Fruit fly (Drosophila melanogaster): ENCODE measurements around the gene Pa1.

The Pa1 gene

dm6 chrX:11338047-11338747 is 20.8 kb upstream of the Pa1 start:
- TF ChIP-seq br (GFP tag; optimal IDR thresholded peaks at IDR 0.05) (peak; percentile 55), h (GFP tag; optimal IDR thresholded peaks at IDR 0.05) (peak; percentile 6), HLH106 (tag; optimal IDR thresholded peaks at IDR 0.05) (peak; percentile 53), lola (GFP tag; optimal IDR thresholded peaks at IDR 0.05) (no peak), CG9705 (GFP tag; optimal IDR thresholded peaks at IDR 0.05) (peak; percentile 14), jim (GFP tag; optimal IDR thresholded peaks at IDR 0.05) (no peak), CG32264 (GFP tag; optimal IDR thresholded peaks at IDR 0.05) (peak; percentile 41), Mio (GFP tag; optimal IDR thresholded peaks at IDR 0.05) (no peak), N (GFP tag; optimal IDR thresholded peaks at IDR 0.05) (no peak), Hr78 (GFP tag; optimal IDR thresholded peaks at IDR 0.05) (no peak), dl (GFP tag; optimal IDR thresholded peaks at IDR 0.05; ENCODE audit: insufficient read depth in 1 of 2, partially characterized antibody in 2 of 2) (no peak), Rel (GFP tag; optimal IDR thresholded peaks at IDR 0.05) (no peak), Rel (tag; optimal IDR thresholded peaks at IDR 0.05) (no peak), OdsH (GFP tag; optimal IDR thresholded peaks at IDR 0.05) (peak; percentile 63), woc (GFP tag; optimal IDR thresholded peaks at IDR 0.05) (peak; percentile 54), fru (GFP tag; optimal IDR thresholded peaks at IDR 0.05) (peak; percentile 85), Vsx2 (GFP tag; optimal IDR thresholded peaks at IDR 0.05; ENCODE audit: partially characterized antibody) (no peak), brk (GFP tag; optimal IDR thresholded peaks at IDR 0.05) (no peak), ey (GFP tag; optimal IDR thresholded peaks at IDR 0.05) (peak; percentile 53), sv (GFP tag; optimal IDR thresholded peaks at IDR 0.05) (peak; percentile 56), pan (optimal IDR thresholded peaks at IDR 0.05) (no peak), Sp1 (GFP tag; optimal IDR thresholded peaks at IDR 0.05) (peak; percentile 76), Dif (GFP tag; optimal IDR thresholded peaks at IDR 0.05; ENCODE audit: partially characterized antibody) (no peak), foxo (GFP tag; optimal IDR thresholded peaks at IDR 0.05) (peak in 1 of 2 experiments; percentile 85), Myc (optimal IDR thresholded peaks at IDR 0.05) (no peak), psq (GFP tag; optimal IDR thresholded peaks at IDR 0.05) (peak; percentile 48)

- no peak for TF ChIP-seq sv (GFP tag; optimal IDR thresholded peaks at IDR 0.05)
- TF ChIP-seq sage (GFP tag; optimal IDR thresholded peaks at IDR 0.05): no peak
- peak; percentile 20 for TF ChIP-seq br (GFP tag; optimal IDR thresholded peaks at IDR 0.05)
- TF ChIP-seq Jra (GFP tag; optimal IDR thresholded peaks at IDR 0.05): peak; percentile 52
- peak; percentile 74 for TF ChIP-seq woc (GFP tag; optimal IDR thresholded peaks at IDR 0.05)
- TF ChIP-seq jim (GFP tag; optimal IDR thresholded peaks at IDR 0.05): no peak
- no peak for TF ChIP-seq usp (GFP tag; optimal IDR thresholded peaks at IDR 0.05)
- no peak for TF ChIP-seq Abd-B (GFP tag; optimal IDR thresholded peaks at IDR 0.05)
- peak; percentile 52 for TF ChIP-seq rgr (GFP tag; optimal IDR thresholded peaks at IDR 0.05)
- no peak for TF ChIP-seq N (GFP tag; optimal IDR thresholded peaks at IDR 0.05)
- peak in 1 of 2 experiments; percentile 65 for TF ChIP-seq foxo (GFP tag; optimal IDR thresholded peaks at IDR 0.05)
- no peak for TF ChIP-seq Hnf4 (GFP tag; optimal IDR thresholded peaks at IDR 0.05)
- peak; percentile 38 for TF ChIP-seq fru (GFP tag; optimal IDR thresholded peaks at IDR 0.05)
- TF ChIP-seq psq (GFP tag; optimal IDR thresholded peaks at IDR 0.05): peak; percentile 95
- TF ChIP-seq dsf (GFP tag; optimal IDR thresholded peaks at IDR 0.05; ENCODE audit: borderline replicate concordance): no peak
- no peak for TF ChIP-seq Hr78 (GFP tag; optimal IDR thresholded peaks at IDR 0.05)
- TF ChIP-seq Rel (GFP tag; optimal IDR thresholded peaks at IDR 0.05): no peak
- peak; percentile 4 for TF ChIP-seq Rel (tag; optimal IDR thresholded peaks at IDR 0.05)
- TF ChIP-seq CG32264 (GFP tag; optimal IDR thresholded peaks at IDR 0.05): no peak
- TF ChIP-seq Vsx2 (GFP tag; optimal IDR thresholded peaks at IDR 0.05; ENCODE audit: partially characterized antibody): no peak
- no peak for TF ChIP-seq tai (GFP tag; optimal IDR thresholded peaks at IDR 0.05)
- TF ChIP-seq h (GFP tag; optimal IDR thresholded peaks at IDR 0.05): peak; percentile 78
- no peak for TF ChIP-seq brk (GFP tag; optimal IDR thresholded peaks at IDR 0.05)
- peak; percentile 3 for TF ChIP-seq Sp1 (GFP tag; optimal IDR thresholded peaks at IDR 0.05)
- no peak for TF ChIP-seq Mio (GFP tag; optimal IDR thresholded peaks at IDR 0.05)
- peak; percentile 53 for TF ChIP-seq HLH106 (tag; optimal IDR thresholded peaks at IDR 0.05)
- no peak for TF ChIP-seq Dfd (GFP tag; optimal IDR thresholded peaks at IDR 0.05)
- TF ChIP-seq pan (optimal IDR thresholded peaks at IDR 0.05): no peak
- TF ChIP-seq Myc (optimal IDR thresholded peaks at IDR 0.05): peak; percentile 91
- TF ChIP-seq lola (GFP tag; optimal IDR thresholded peaks at IDR 0.05): no peak
- TF ChIP-seq Dif (GFP tag; optimal IDR thresholded peaks at IDR 0.05; ENCODE audit: partially characterized antibody): no peak
- TF ChIP-seq Hr83 (GFP tag; optimal IDR thresholded peaks at IDR 0.05; ENCODE audit: poor library complexity, severe bottlenecking): peak; percentile 22
- TF ChIP-seq OdsH (GFP tag; optimal IDR thresholded peaks at IDR 0.05): peak; percentile 9
- no peak for TF ChIP-seq CrebA (GFP tag; optimal IDR thresholded peaks at IDR 0.05; ENCODE audit: borderline replicate concordance)
- peak; percentile 20 for TF ChIP-seq GATAd (GFP tag; optimal IDR thresholded peaks at IDR 0.05)
- no peak for TF ChIP-seq dl (GFP tag; optimal IDR thresholded peaks at IDR 0.05; ENCODE audit: insufficient read depth in 1 of 2, partially characterized antibody in 2 of 2)
- TF ChIP-seq ey (GFP tag; optimal IDR thresholded peaks at IDR 0.05): peak; percentile 50
- no peak for TF ChIP-seq CG9705 (GFP tag; optimal IDR thresholded peaks at IDR 0.05)
- no peak for TF ChIP-seq dmrt93B (GFP tag; optimal IDR thresholded peaks at IDR 0.05)
These were observed 19.8 kb upstream of the Pa1 start for dm6 chrX:11338973-11339867.

Data from whole organism, wandering third instar larva.